Worm (Caenorhabditis elegans) whole organism, mixed stage, embryonic: ENCODE measurements around the gene C29F7.1.

Source experiments
- blmp-1 ChIP-seq: fragments of 150-350 bp; optimal IDR thresholded peaks from 2 replicates; lab custom pipeline; 2014; ENCODE audit warnings: missing biosample characterization, missing genetic modification characterization
- ceh-83 ChIP-seq: fragments of 200-800 bp; sonication (Bioruptor generic); optimal IDR thresholded peaks from 2 replicates; lab custom pipeline; 2018; ENCODE audit warnings: mild to moderate bottlenecking, missing genetic modification characterization, missing compliant biosample characterization
- elt-1 ChIP-seq: sonication (generic microtip); optimal IDR thresholded peaks from 2 replicates; lab custom pipeline; 2017; ENCODE audit warnings: missing genetic modification characterization, mild to moderate bottlenecking, missing compliant biosample characterization, antibody characterized with exemption, moderate library complexity, borderline replicate concordance; ENCODE audit not compliant: insufficient read depth
- elt-3 ChIP-seq: fragments of 150-350 bp; optimal IDR thresholded peaks from 2 replicates; lab custom pipeline; 2014; ENCODE audit warnings: missing biosample characterization, missing genetic modification characterization
- ham-2 ChIP-seq: fragments of 200-800 bp; sonication (Bioruptor generic); optimal IDR thresholded peaks from 2 replicates; lab custom pipeline; 2018; ENCODE audit warnings: mild to moderate bottlenecking, missing genetic modification characterization, missing compliant biosample characterization
- mab-5 ChIP-seq: fragments of 150-350 bp; optimal IDR thresholded peaks from 2 replicates; lab custom pipeline; 2014; ENCODE audit warnings: missing biosample characterization, missing genetic modification characterization
- mep-1 ChIP-seq: fragments of 150-350 bp; optimal IDR thresholded peaks from 2 replicates; lab custom pipeline; 2017; ENCODE audit warnings: missing biosample characterization, missing genetic modification reagents, missing genetic modification characterization, inconsistent platforms
- nhr-237 ChIP-seq: fragments of 150-350 bp; optimal IDR thresholded peaks from 2 replicates; lab custom pipeline; 2014; ENCODE audit warnings: missing biosample characterization, missing genetic modification characterization
- pha-4 ChIP-seq: fragments of 150-350 bp; optimal IDR thresholded peaks from 2 replicates; lab custom pipeline; 2018; ENCODE audit warnings: missing biosample characterization, missing genetic modification reagents, missing genetic modification characterization
- snpc-4 ChIP-seq: fragments of 150-350 bp; optimal IDR thresholded peaks from 2 replicates; lab custom pipeline; 2014; ENCODE audit warnings: missing biosample characterization, missing genetic modification characterization
- unc-120 ChIP-seq: sonication (generic microtip); optimal IDR thresholded peaks from 2 replicates; lab custom pipeline; 2017; ENCODE audit warnings: missing genetic modification characterization, missing compliant biosample characterization; ENCODE audit not compliant: poor library complexity, severe bottlenecking
- unc-39 ChIP-seq: fragments of 150-350 bp; optimal IDR thresholded peaks from 2 replicates; lab custom pipeline; 2014; ENCODE audit warnings: missing biosample characterization, missing genetic modification characterization
- unc-62 ChIP-seq: fragments of 150-350 bp; optimal IDR thresholded peaks from 2 replicates; lab custom pipeline; 2014; ENCODE audit warnings: missing biosample characterization, missing genetic modification reagents, missing genetic modification characterization
- ztf-11 ChIP-seq: fragments of 150-350 bp; optimal IDR thresholded peaks from 2 replicates; lab custom pipeline; 2014; ENCODE audit warnings: missing biosample characterization, missing genetic modification characterization

ce11 chrX:13376185-13376584, 33.6 kb upstream of the C29F7.1 start:
- no peak for TF ChIP-seq elt-3 (tag; lab: Kevin White, UChicago)
- TF ChIP-seq unc-62 (GFP tag; lab: Kevin White, UChicago): no peak
- no peak for TF ChIP-seq ceh-83
- TF ChIP-seq ztf-11 (tag; lab: Kevin White, UChicago): no peak
- TF ChIP-seq blmp-1: no peak
- no peak for TF ChIP-seq mep-1
- no peak for TF ChIP-seq pha-4 (tag; lab: Kevin White, UChicago)
- TF ChIP-seq elt-1 (tag; lab: Kevin White, UChicago): no peak
- no peak for TF ChIP-seq nhr-237 (tag; lab: Kevin White, UChicago)
- no peak for TF ChIP-seq ham-2
- no peak for TF ChIP-seq snpc-4 (tag; lab: Kevin White, UChicago)
- TF ChIP-seq unc-39: no peak
- TF ChIP-seq mab-5 (tag; lab: Kevin White, UChicago): no peak
- no peak for TF ChIP-seq unc-120 (tag; lab: Kevin White, UChicago)
